Worm (Caenorhabditis elegans) whole organism, L3 larva: ENCODE data around the gene fbxa-72.
A peak's percentile ranks its signal among the peaks of the same experiment; 100 is the strongest.

Experiments
- R02D3.7 ChIP-seq: fragments of 150-350 bp; optimal IDR thresholded peaks from 2 replicates; lab custom pipeline; 2014; ENCODE audit warnings: missing biosample characterization, missing genetic modification characterization
- ZK546.5 ChIP-seq: sonication (generic microtip); optimal IDR thresholded peaks from 2 replicates; lab custom pipeline; 2017; ENCODE audit warnings: missing biosample characterization, missing genetic modification characterization
- aly-2 ChIP-seq: fragments of 150-350 bp; optimal IDR thresholded peaks from 2 replicates; lab custom pipeline; 2014; ENCODE audit warnings: missing biosample characterization, missing genetic modification characterization
- ceh-16 ChIP-seq: sonication (generic microtip); optimal IDR thresholded peaks from 2 replicates; lab custom pipeline; 2017; ENCODE audit warnings: missing biosample characterization, missing genetic modification characterization
- ceh-28 ChIP-seq: fragments of 150-350 bp; optimal IDR thresholded peaks from 2 replicates; lab custom pipeline; 2014; ENCODE audit warnings: missing biosample characterization, missing genetic modification reagents, missing genetic modification characterization
- ceh-9 ChIP-seq: sonication (generic microtip); optimal IDR thresholded peaks from 2 replicates; lab custom pipeline; 2018; ENCODE audit warnings: missing biosample characterization, missing genetic modification characterization
- daf-12 ChIP-seq: fragments of 150-350 bp; optimal IDR thresholded peaks from 2 replicates; lab custom pipeline; 2014; ENCODE audit warnings: missing biosample characterization, missing genetic modification reagents, missing genetic modification characterization
- egl-27 ChIP-seq: sonication (generic microtip); optimal IDR thresholded peaks from 4 replicates; lab custom pipeline; 2017; ENCODE audit warnings: missing biosample characterization, missing genetic modification reagents, missing genetic modification characterization
- elt-1 ChIP-seq: fragments of 150-350 bp; optimal IDR thresholded peaks from 2 replicates; lab custom pipeline; 2014; ENCODE audit warnings: missing biosample characterization, missing genetic modification characterization
- elt-2 ChIP-seq: sonication (generic microtip); optimal IDR thresholded peaks from 2 replicates; lab custom pipeline; 2016; ENCODE audit warnings: missing genetic modification reagents, mild to moderate bottlenecking, missing genetic modification characterization, missing compliant biosample characterization
- eor-1 ChIP-seq, 2 experiments: fragments of 150-350 bp; optimal IDR thresholded peaks; 2 replicates each; lab custom pipeline; 2014 to 2018; ENCODE audit warnings: missing biosample characterization in 2 of 2, missing genetic modification characterization in 2 of 2
- fkh-10 ChIP-seq: sonication (generic microtip); optimal IDR thresholded peaks from 2 replicates; lab custom pipeline; 2017; ENCODE audit warnings: missing biosample characterization, missing genetic modification reagents, missing genetic modification characterization
- fkh-2 ChIP-seq: fragments of 150-350 bp; optimal IDR thresholded peaks from 2 replicates; lab custom pipeline; 2014; ENCODE audit warnings: missing biosample characterization, missing genetic modification reagents, missing genetic modification characterization
- fos-1 ChIP-seq: fragments of 150-350 bp; optimal IDR thresholded peaks from 2 replicates; lab custom pipeline; 2014; ENCODE audit warnings: missing biosample characterization, missing genetic modification characterization
- hmg-11 ChIP-seq: sonication (generic microtip); optimal IDR thresholded peaks from 2 replicates; lab custom pipeline; 2016; ENCODE audit warnings: missing genetic modification characterization, missing compliant biosample characterization
- jun-1 ChIP-seq: fragments of 150-350 bp; optimal IDR thresholded peaks from 2 replicates; lab custom pipeline; 2014; ENCODE audit warnings: missing biosample characterization, missing genetic modification reagents, missing genetic modification characterization
- lin-15B ChIP-seq: fragments of 150-350 bp; optimal IDR thresholded peaks from 2 replicates; lab custom pipeline; 2014; ENCODE audit warnings: missing biosample characterization, missing genetic modification characterization
- lsy-12 ChIP-seq: sonication (generic microtip); optimal IDR thresholded peaks from 2 replicates; lab custom pipeline; 2016; ENCODE audit warnings: mild to moderate bottlenecking, missing genetic modification characterization, missing compliant biosample characterization
- nfya-1 ChIP-seq: sonication (generic microtip); optimal IDR thresholded peaks from 2 replicates; lab custom pipeline; 2017; ENCODE audit warnings: missing genetic modification characterization, mild to moderate bottlenecking, missing compliant biosample characterization, antibody characterized with exemption, moderate library complexity; ENCODE audit not compliant: insufficient read depth
- nhr-11 ChIP-seq: fragments of 150-350 bp; optimal IDR thresholded peaks from 2 replicates; lab custom pipeline; 2014; ENCODE audit warnings: missing biosample characterization, missing genetic modification characterization
- nhr-12 ChIP-seq: fragments of 150-350 bp; optimal IDR thresholded peaks from 2 replicates; lab custom pipeline; 2014; ENCODE audit warnings: missing biosample characterization, missing genetic modification characterization
- nhr-237 ChIP-seq: fragments of 150-350 bp; optimal IDR thresholded peaks from 2 replicates; lab custom pipeline; 2014; ENCODE audit warnings: missing biosample characterization, missing genetic modification characterization
- nhr-25 ChIP-seq: sonication (generic microtip); optimal IDR thresholded peaks from 2 replicates; lab custom pipeline; 2017; ENCODE audit warnings: missing biosample characterization, missing genetic modification characterization
- nhr-28 ChIP-seq: fragments of 150-350 bp; optimal IDR thresholded peaks from 2 replicates; lab custom pipeline; 2014; ENCODE audit warnings: missing biosample characterization, missing genetic modification characterization
- nhr-43 ChIP-seq: sonication (generic microtip); optimal IDR thresholded peaks from 2 replicates; lab custom pipeline; 2016; ENCODE audit warnings: mild to moderate bottlenecking, missing genetic modification characterization, missing compliant biosample characterization; ENCODE audit not compliant: poor library complexity, severe bottlenecking
- nhr-76 ChIP-seq: fragments of 150-350 bp; sonication (generic microtip); optimal IDR thresholded peaks from 5 replicates; lab custom pipeline; 2014; ENCODE audit warnings: missing biosample characterization, missing genetic modification characterization
- pqm-1 ChIP-seq: fragments of 150-350 bp; optimal IDR thresholded peaks from 2 replicates; lab custom pipeline; 2017; ENCODE audit warnings: missing biosample characterization, missing genetic modification characterization, inconsistent platforms
- skn-1 ChIP-seq: fragments of 150-350 bp; optimal IDR thresholded peaks from 2 replicates; lab custom pipeline; 2014; ENCODE audit warnings: missing biosample characterization, missing genetic modification characterization
- snpc-4 ChIP-seq: fragments of 150-350 bp; optimal IDR thresholded peaks from 2 replicates; lab custom pipeline; 2014; ENCODE audit warnings: missing biosample characterization, missing genetic modification characterization
- tbx-2 ChIP-seq: sonication (generic microtip); optimal IDR thresholded peaks from 2 replicates; lab custom pipeline; 2016; ENCODE audit warnings: mild to moderate bottlenecking, missing genetic modification characterization, missing compliant biosample characterization
- unc-62 ChIP-seq: fragments of 150-350 bp; sonication (generic microtip); optimal IDR thresholded peaks from 4 replicates; lab custom pipeline; 2014; ENCODE audit warnings: missing biosample characterization, missing genetic modification reagents, missing genetic modification characterization
- zag-1 ChIP-seq: fragments of 150-350 bp; optimal IDR thresholded peaks from 2 replicates; lab custom pipeline; 2014; ENCODE audit warnings: missing biosample characterization, missing genetic modification characterization
- ztf-4 ChIP-seq: fragments of 150-350 bp; optimal IDR thresholded peaks from 2 replicates; lab custom pipeline; 2014; ENCODE audit warnings: missing biosample characterization, missing genetic modification characterization

Gene fbxa-72

DNA sequence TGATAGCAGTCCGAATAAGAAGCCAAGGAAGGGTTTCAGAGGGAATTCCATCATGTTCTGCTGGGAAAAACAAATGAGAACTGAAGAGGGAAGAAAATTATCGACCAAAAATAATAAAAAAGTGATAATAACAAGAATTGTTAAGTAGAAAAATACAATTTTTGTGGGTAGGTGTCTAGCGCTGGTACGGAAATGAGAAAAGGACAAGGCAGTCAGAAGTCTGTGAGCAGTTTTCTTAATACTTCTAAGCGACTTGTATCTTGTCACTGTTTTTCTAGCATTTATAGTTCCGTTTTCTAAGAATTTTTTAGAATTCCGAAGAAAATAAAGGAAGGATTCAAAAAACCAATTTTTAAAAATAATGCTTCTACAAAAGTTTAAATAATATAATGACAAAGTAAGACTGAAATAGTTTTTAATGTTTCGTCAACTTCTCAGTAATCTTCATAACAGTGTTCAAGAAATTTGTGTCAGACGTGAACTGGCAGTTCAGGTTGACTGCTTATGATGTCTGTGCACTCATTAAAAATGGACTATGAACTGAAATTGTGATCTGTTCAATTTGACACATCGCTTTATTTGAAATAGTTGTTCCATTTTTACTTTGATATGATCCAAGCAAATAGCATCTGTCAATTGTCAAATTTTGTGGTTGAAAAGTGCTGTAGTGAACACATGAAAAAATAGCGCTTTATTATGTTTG, 16.3 kb upstream of the fbxa-72 start, which contains the start of gene srx-4:
TSS of gene srx-4 (minus strand) at position 51 of the 703 bp plus-strand sequence.
- TF ChIP-seq nhr-28 (tag; lab: Kevin White, UChicago), result no peak
- no peak for TF ChIP-seq eor-1 (tag; optimal IDR thresholded peaks at IDR 0.05; lab: Kevin White, UChicago)
- no peak for TF ChIP-seq jun-1 (tag; lab: Kevin White, UChicago)
- no peak for TF ChIP-seq zag-1 (tag; lab: Kevin White, UChicago)
- TF ChIP-seq ztf-4 (tag; lab: Kevin White, UChicago), result no peak
- TF ChIP-seq elt-2 (tag; lab: Kevin White, UChicago), result no peak
- TF ChIP-seq nhr-76 (tag; lab: Kevin White, UChicago), result no peak
- no peak for TF ChIP-seq nhr-25 (tag; lab: Kevin White, UChicago)
- TF ChIP-seq nhr-237, result no peak
- TF ChIP-seq fkh-10 (GFP tag; lab: Kevin White, UChicago), result no peak
- TF ChIP-seq nhr-11, result no peak
- no peak for TF ChIP-seq nhr-12 (tag; lab: Kevin White, UChicago)
- no peak for TF ChIP-seq ceh-16
- no peak for TF ChIP-seq snpc-4 (tag; lab: Kevin White, UChicago)

DNA sequence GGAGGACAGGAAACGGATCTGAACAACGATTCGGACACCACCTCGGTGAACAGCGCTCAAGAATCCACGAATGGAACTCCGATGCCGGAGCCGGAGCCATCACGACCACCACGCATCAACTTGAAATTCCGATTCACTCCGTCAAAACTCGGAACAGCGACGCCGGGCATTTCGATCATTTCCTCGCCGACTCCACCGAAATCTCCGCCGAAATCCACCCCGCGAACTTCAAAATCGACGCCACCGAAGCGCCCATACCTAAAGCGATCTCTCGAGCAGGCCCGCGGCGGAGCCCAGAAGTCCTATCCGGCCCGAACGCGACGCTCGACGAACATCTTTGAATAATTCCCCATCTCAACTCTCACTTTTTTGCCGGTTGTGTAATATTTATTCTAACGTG, 13.0 kb upstream of the fbxa-72 start:
- TF ChIP-seq tbx-2 (tag; lab: Kevin White, UChicago) (no peak), nhr-237 (no peak), pqm-1 (no peak), lin-15B (no peak), egl-27 (no peak), nhr-11 (no peak), ZK546.5 (tag; lab: Kevin White, UChicago) (no peak), R02D3.7 (no peak), fkh-2 (tag; lab: Kevin White, UChicago) (no peak), nfya-1 (tag; lab: Kevin White, UChicago) (no peak), nhr-43 (tag; lab: Kevin White, UChicago) (no peak), skn-1 (tag; lab: Kevin White, UChicago) (no peak), ceh-28 (no peak)

DNA sequence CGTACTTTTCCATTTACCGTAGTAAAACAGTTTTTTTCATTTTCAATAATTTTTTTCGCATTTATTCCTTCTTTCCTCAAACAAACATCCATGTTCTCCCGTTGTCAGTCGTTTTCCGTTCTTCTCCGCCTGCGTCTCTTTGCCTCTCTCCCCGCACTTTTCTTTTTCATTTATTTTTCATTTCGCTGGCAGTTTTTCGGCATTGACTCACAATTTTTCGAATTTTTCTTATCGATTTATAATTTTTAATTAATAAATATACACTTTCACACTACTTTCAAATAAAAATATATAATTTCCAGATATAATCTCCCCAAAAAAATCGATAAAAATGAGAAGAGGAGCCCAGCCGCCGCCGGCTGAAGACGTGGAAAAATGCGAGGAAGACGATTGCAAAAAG, 10.8 kb upstream of the fbxa-72 start, which contains the start of gene H25P19.1:
TSS of gene H25P19.1 (plus strand) at position 301 of the 400 bp plus-strand sequence.
- no peak for TF ChIP-seq ceh-16
- TF ChIP-seq jun-1 (tag; lab: Kevin White, UChicago), result no peak
- no peak for TF ChIP-seq daf-12 (tag; lab: Kevin White, UChicago)
- TF ChIP-seq elt-1 (tag; lab: Kevin White, UChicago), result no peak
- no peak for TF ChIP-seq aly-2 (tag; lab: Kevin White, UChicago)
- TF ChIP-seq lin-15B, result no peak
- no peak for TF ChIP-seq nfya-1 (tag; lab: Kevin White, UChicago)

DNA sequence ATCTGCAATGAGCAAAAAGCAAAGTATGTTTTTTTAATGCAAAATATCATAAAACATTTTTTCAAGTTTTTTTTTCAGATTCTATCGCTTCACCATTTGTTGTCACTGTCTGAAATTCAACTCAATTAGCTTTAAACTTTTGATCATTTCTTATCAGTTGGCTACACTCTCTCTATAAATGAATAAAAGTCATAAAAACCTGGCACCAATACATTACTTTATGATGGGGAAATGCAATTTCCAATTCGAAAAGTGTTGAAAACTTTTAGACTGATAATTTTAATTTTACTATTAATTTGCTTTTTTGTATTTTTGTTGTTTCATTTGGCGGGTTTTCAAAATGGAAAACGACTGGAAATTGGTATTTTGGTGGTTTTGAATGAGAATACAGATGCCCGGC, 7.3 kb upstream of the fbxa-72 start, which contains the start of gene F31F4.1:
TSS of gene F31F4.1 (plus strand) at position 203 of the 400 bp plus-strand sequence.
- TF ChIP-seq fos-1 (tag; lab: Kevin White, UChicago) (no peak), unc-62 (GFP tag; lab: Kevin White, UChicago) (no peak), nhr-237 (no peak), skn-1 (tag; lab: Kevin White, UChicago) (no peak), nfya-1 (tag; lab: Kevin White, UChicago) (no peak), tbx-2 (tag; lab: Kevin White, UChicago) (no peak), nhr-76 (tag; lab: Kevin White, UChicago) (no peak), elt-2 (tag; lab: Kevin White, UChicago) (peak; percentile 66), egl-27 (no peak), jun-1 (tag; lab: Kevin White, UChicago) (no peak), pqm-1 (peak; percentile 44), ceh-9 (tag; lab: Kevin White, UChicago) (no peak), elt-1 (tag; lab: Kevin White, UChicago) (no peak), hmg-11 (tag; lab: Kevin White, UChicago) (no peak), ZK546.5 (tag; lab: Kevin White, UChicago) (no peak), lsy-12 (no peak)
- TF ChIP-seq, all 47 proteins: peak for 2

DNA sequence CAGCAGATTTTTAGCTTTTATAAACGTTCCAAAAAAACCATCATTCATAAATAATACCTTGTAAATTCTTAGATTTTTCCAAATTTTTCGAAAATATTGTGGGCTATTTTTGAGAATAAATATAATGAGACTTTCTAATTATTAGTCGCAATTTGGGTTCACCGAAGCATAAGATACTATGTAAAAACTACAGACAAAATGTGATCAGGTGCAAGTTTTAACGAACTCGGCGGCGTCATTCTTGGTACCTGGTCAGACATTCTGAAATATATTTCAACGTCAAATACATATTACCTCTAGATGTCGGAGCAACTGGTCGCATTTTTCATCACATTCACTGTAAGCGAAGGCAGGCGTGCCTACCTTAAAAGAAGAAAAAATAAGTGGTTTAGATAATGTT, 5.5 kb upstream of the fbxa-72 start, which contains the start of gene srx-23:
TSS of gene srx-23 (plus strand) at position 301 of the 400 bp plus-strand sequence.
- TF ChIP-seq elt-2 (tag; lab: Kevin White, UChicago), result no peak
- TF ChIP-seq ceh-16, result no peak
